Fruit fly (Drosophila melanogaster) whole organism, embryonic: ENCODE results near the gene CG31268.
A peak's percentile ranks its signal among the peaks of the same experiment; 100 is the strongest.

Experiments
- Ada2b ChIP-seq: fragments of 200-800 bp; sonication (Bioruptor generic); IDR thresholded peaks from 2 replicates; pipeline ENCODE4 v1.3.6; 2022; ENCODE audit warnings: missing biosample characterization, missing genetic modification characterization
- CG10366 ChIP-seq: fragments of 200-800 bp; sonication (Bioruptor generic); IDR thresholded peaks from 2 replicates; pipeline ENCODE4 v1.3.6; 2022; ENCODE audit warnings: missing biosample characterization, missing genetic modification characterization
- CG10431 ChIP-seq: fragments of 200-800 bp; sonication (Bioruptor generic); optimal IDR thresholded peaks from 3 replicates; lab custom pipeline; 2018; ENCODE audit warnings: missing biosample characterization, mild to moderate bottlenecking, missing genetic modification characterization
- CG10979 ChIP-seq: fragments of 200-800 bp; sonication (Bioruptor generic); optimal IDR thresholded peaks from 2 replicates; lab custom pipeline; 2018; ENCODE audit warnings: missing biosample characterization, mild to moderate bottlenecking, missing genetic modification characterization, moderate library complexity
- CG11504 ChIP-seq: fragments of 200-800 bp; sonication (Bioruptor generic); optimal IDR thresholded peaks from 3 replicates; lab custom pipeline; 2019; ENCODE audit warnings: missing biosample characterization, mild to moderate bottlenecking, missing genetic modification characterization, moderate library complexity
- CG12659 ChIP-seq: fragments of 200-800 bp; sonication (Bioruptor generic); optimal IDR thresholded peaks from 3 replicates; lab custom pipeline; 2017; ENCODE audit warnings: mild to moderate bottlenecking, missing biosample characterization, missing genetic modification reagents, missing genetic modification characterization
- CG13894 ChIP-seq: fragments of 200-800 bp; sonication (Bioruptor generic); optimal IDR thresholded peaks from 3 replicates; lab custom pipeline; 2018; ENCODE audit warnings: missing biosample characterization, mild to moderate bottlenecking, missing genetic modification characterization, moderate library complexity
- CG14667 ChIP-seq: fragments of 200-800 bp; sonication (Bioruptor generic); IDR thresholded peaks from 2 replicates; pipeline ENCODE4 v1.3.6; 2022; ENCODE audit warnings: missing biosample characterization, missing genetic modification characterization
- CG14710 ChIP-seq: fragments of 200-800 bp; sonication (Bioruptor generic); optimal IDR thresholded peaks from 3 replicates; lab custom pipeline; 2019; ENCODE audit warnings: missing biosample characterization, mild to moderate bottlenecking, missing genetic modification characterization, moderate library complexity
- CG14860 ChIP-seq: fragments of 200-800 bp; sonication (Bioruptor generic); IDR thresholded peaks from 3 replicates; pipeline ENCODE4 v1.3.6; 2022; ENCODE audit warnings: missing biosample characterization, missing genetic modification characterization; ENCODE audit not compliant: partially characterized antibody
- CG1603 ChIP-seq: fragments of 200-800 bp; sonication (Bioruptor generic); optimal IDR thresholded peaks from 2 replicates; lab custom pipeline; 2019; ENCODE audit warnings: missing biosample characterization, mild to moderate bottlenecking, missing genetic modification characterization, moderate library complexity
- CG17612 ChIP-seq: fragments of 200-800 bp; sonication (Bioruptor generic); IDR thresholded peaks from 2 replicates; pipeline ENCODE4 v1.3.6; 2022; ENCODE audit warnings: missing biosample characterization, missing genetic modification characterization
- CG18011 ChIP-seq: fragments of 200-800 bp; sonication (Bioruptor generic); optimal IDR thresholded peaks from 2 replicates; lab custom pipeline; 2017; ENCODE audit warnings: missing biosample characterization, missing genetic modification characterization, mild to moderate bottlenecking, moderate library complexity, missing genotype
- CG2120 ChIP-seq: fragments of 200-800 bp; sonication (Bioruptor generic); optimal IDR thresholded peaks from 3 replicates; lab custom pipeline; 2016; ENCODE audit warnings: missing biosample characterization, missing genetic modification characterization
- CG2875 ChIP-seq: fragments of 200-800 bp; sonication (Bioruptor generic); optimal IDR thresholded peaks from 2 replicates; lab custom pipeline; 2017; ENCODE audit warnings: missing biosample characterization, mild to moderate bottlenecking, missing genetic modification characterization, missing genetic modification reagents
- CG32772 ChIP-seq: fragments of 200-800 bp; sonication (Bioruptor generic); IDR thresholded peaks from 2 replicates; pipeline ENCODE4 v1.3.6; 2022; ENCODE audit warnings: missing biosample characterization, missing genetic modification characterization
- CG4617 ChIP-seq: fragments of 200-800 bp; sonication (Bioruptor generic); optimal IDR thresholded peaks from 3 replicates; lab custom pipeline; 2016; ENCODE audit warnings: missing biosample characterization, missing genetic modification characterization, borderline replicate concordance
- CG5245 ChIP-seq: fragments of 200-800 bp; sonication (Bioruptor generic); optimal IDR thresholded peaks from 3 replicates; lab custom pipeline; 2016; ENCODE audit warnings: missing biosample characterization, missing genetic modification characterization
- CG6813 ChIP-seq: fragments of 200-800 bp; sonication (Bioruptor generic); optimal IDR thresholded peaks from 2 replicates; lab custom pipeline; 2017; ENCODE audit warnings: missing biosample characterization, missing genetic modification characterization, mild to moderate bottlenecking, moderate library complexity, missing genetic modification reagents
- CG7357 ChIP-seq: fragments of 200-800 bp; sonication (Bioruptor generic); IDR thresholded peaks from 3 replicates; pipeline ENCODE4 v1.3.6; 2022; ENCODE audit warnings: missing biosample characterization, missing genetic modification characterization
- CG7786 ChIP-seq: fragments of 200-800 bp; sonication (Bioruptor generic); optimal IDR thresholded peaks from 2 replicates; lab custom pipeline; 2016; ENCODE audit warnings: missing biosample characterization, missing genetic modification characterization
- CG9817 ChIP-seq: fragments of 200-800 bp; sonication (Bioruptor generic); optimal IDR thresholded peaks from 2 replicates; lab custom pipeline; 2018; ENCODE audit warnings: missing biosample characterization, mild to moderate bottlenecking, missing genetic modification characterization, moderate library complexity
- Dek ChIP-seq: fragments of 200-800 bp; sonication (Bioruptor generic); optimal IDR thresholded peaks from 3 replicates; lab custom pipeline; 2019; ENCODE audit warnings: missing biosample characterization, mild to moderate bottlenecking, missing genetic modification characterization, moderate library complexity
- Dip3 ChIP-seq: fragments of 200-800 bp; sonication (Bioruptor generic); optimal IDR thresholded peaks from 3 replicates; lab custom pipeline; 2016; ENCODE audit warnings: missing biosample characterization, missing genetic modification characterization
- HmgD ChIP-seq: fragments of 200-800 bp; sonication (Bioruptor generic); optimal IDR thresholded peaks from 3 replicates; lab custom pipeline; 2016; ENCODE audit warnings: missing biosample characterization, missing genetic modification characterization
- NK7.1 ChIP-seq: fragments of 200-800 bp; sonication (Bioruptor generic); optimal IDR thresholded peaks from 3 replicates; lab custom pipeline; 2016; ENCODE audit warnings: missing biosample characterization, missing genetic modification characterization
- Nf-YC ChIP-seq: fragments of 200-800 bp; optimal IDR thresholded peaks from 3 replicates; lab custom pipeline; 2019; ENCODE audit warnings: missing biosample characterization, mild to moderate bottlenecking, missing genetic modification characterization, moderate library complexity
- NfI ChIP-seq: fragments of 200-800 bp; sonication (Bioruptor generic); optimal IDR thresholded peaks from 3 replicates; lab custom pipeline; 2018; ENCODE audit warnings: missing biosample characterization, mild to moderate bottlenecking, missing genetic modification characterization, moderate library complexity
- Scr ChIP-seq: fragments of 200-800 bp; sonication (Bioruptor generic); IDR thresholded peaks from 2 replicates; pipeline ENCODE4 v1.3.6; 2022; ENCODE audit warnings: missing biosample characterization, missing genetic modification characterization; ENCODE audit not compliant: partially characterized antibody
- Spps ChIP-seq: fragments of 200-800 bp; sonication (Bioruptor generic); optimal IDR thresholded peaks from 2 replicates; lab custom pipeline; 2018; ENCODE audit warnings: missing biosample characterization, mild to moderate bottlenecking, missing genetic modification characterization
- ab ChIP-seq: fragments of 200-800 bp; sonication (Bioruptor generic); optimal IDR thresholded peaks from 2 replicates; lab custom pipeline; 2016; ENCODE audit warnings: missing biosample characterization, missing genetic modification characterization
- br ChIP-seq: fragments of >200 bp; optimal IDR thresholded peaks from 2 replicates; lab custom pipeline; 2017
- disco-r ChIP-seq: fragments of 200-800 bp; sonication (Bioruptor generic); optimal IDR thresholded peaks from 2 replicates; lab custom pipeline; 2016; ENCODE audit warnings: missing biosample characterization, missing genetic modification characterization
- ewg ChIP-seq: fragments of 200-800 bp; sonication (Bioruptor generic); optimal IDR thresholded peaks from 3 replicates; lab custom pipeline; 2017; ENCODE audit warnings: mild to moderate bottlenecking, missing biosample characterization, missing genetic modification reagents, missing genetic modification characterization
- fu2 ChIP-seq: fragments of 200-800 bp; sonication (Bioruptor generic); optimal IDR thresholded peaks from 2 replicates; lab custom pipeline; 2016; ENCODE audit warnings: missing biosample characterization, missing genetic modification characterization
- gsb-n ChIP-seq: fragments of 200-800 bp; sonication (Bioruptor generic); optimal IDR thresholded peaks from 3 replicates; lab custom pipeline; 2018; ENCODE audit warnings: missing biosample characterization, mild to moderate bottlenecking, missing genetic modification characterization
- hb ChIP-seq: fragments of 200-800 bp; sonication (Bioruptor generic); IDR thresholded peaks from 3 replicates; pipeline ENCODE4 v1.3.6; 2022; ENCODE audit warnings: missing biosample characterization, missing genetic modification characterization; ENCODE audit not compliant: partially characterized antibody
- jumu ChIP-seq: fragments of 200-800 bp; sonication (Bioruptor generic); optimal IDR thresholded peaks from 3 replicates; lab custom pipeline; 2016; ENCODE audit warnings: missing biosample characterization, missing genetic modification characterization
- kay ChIP-seq: fragments of 200-800 bp; sonication (Bioruptor generic); optimal IDR thresholded peaks from 2 replicates; lab custom pipeline; 2016; ENCODE audit warnings: missing biosample characterization, missing genetic modification characterization
- lilli ChIP-seq: fragments of 200-800 bp; sonication (Bioruptor generic); optimal IDR thresholded peaks from 3 replicates; lab custom pipeline; 2016; ENCODE audit warnings: missing biosample characterization, missing genetic modification characterization
- maf-S ChIP-seq: fragments of 200-800 bp; sonication (Bioruptor generic); optimal IDR thresholded peaks from 2 replicates; lab custom pipeline; 2016; ENCODE audit warnings: missing biosample characterization, missing genetic modification characterization
- oc ChIP-seq: fragments of 200-800 bp; sonication (Bioruptor generic); optimal IDR thresholded peaks from 2 replicates; lab custom pipeline; 2018; ENCODE audit warnings: missing biosample characterization, mild to moderate bottlenecking, missing genetic modification characterization, moderate library complexity
- onecut ChIP-seq: fragments of 200-800 bp; sonication (Bioruptor generic); IDR thresholded peaks from 2 replicates; pipeline ENCODE4 v1.3.6; 2022; ENCODE audit warnings: missing biosample characterization, missing genetic modification characterization
- pho ChIP-seq: fragments of 200-800 bp; sonication (Bioruptor generic); optimal IDR thresholded peaks from 2 replicates; lab custom pipeline; 2016; ENCODE audit warnings: missing biosample characterization, missing genetic modification characterization
- shn ChIP-seq: fragments of 200-800 bp; sonication (Bioruptor generic); optimal IDR thresholded peaks from 3 replicates; lab custom pipeline; 2016; ENCODE audit warnings: missing biosample characterization, missing genetic modification characterization
- sqz ChIP-seq: fragments of 200-800 bp; sonication (Bioruptor generic); optimal IDR thresholded peaks from 3 replicates; lab custom pipeline; 2018; ENCODE audit warnings: missing biosample characterization, mild to moderate bottlenecking, missing genetic modification characterization
- sr ChIP-seq: fragments of 200-800 bp; sonication (Bioruptor generic); IDR thresholded peaks from 3 replicates; pipeline ENCODE4 v1.3.6; 2022; ENCODE audit warnings: missing biosample characterization, missing genetic modification characterization
- trem ChIP-seq: fragments of 200-800 bp; optimal IDR thresholded peaks from 3 replicates; lab custom pipeline; 2019; ENCODE audit warnings: missing biosample characterization, mild to moderate bottlenecking, missing genetic modification characterization, moderate library complexity
- unc-4 ChIP-seq: fragments of 200-800 bp; sonication (Bioruptor generic); IDR thresholded peaks from 2 replicates; pipeline ENCODE4 v1.3.6; 2022; ENCODE audit warnings: missing biosample characterization, missing genetic modification characterization; ENCODE audit not compliant: partially characterized antibody

Gene CG31268

DNA sequence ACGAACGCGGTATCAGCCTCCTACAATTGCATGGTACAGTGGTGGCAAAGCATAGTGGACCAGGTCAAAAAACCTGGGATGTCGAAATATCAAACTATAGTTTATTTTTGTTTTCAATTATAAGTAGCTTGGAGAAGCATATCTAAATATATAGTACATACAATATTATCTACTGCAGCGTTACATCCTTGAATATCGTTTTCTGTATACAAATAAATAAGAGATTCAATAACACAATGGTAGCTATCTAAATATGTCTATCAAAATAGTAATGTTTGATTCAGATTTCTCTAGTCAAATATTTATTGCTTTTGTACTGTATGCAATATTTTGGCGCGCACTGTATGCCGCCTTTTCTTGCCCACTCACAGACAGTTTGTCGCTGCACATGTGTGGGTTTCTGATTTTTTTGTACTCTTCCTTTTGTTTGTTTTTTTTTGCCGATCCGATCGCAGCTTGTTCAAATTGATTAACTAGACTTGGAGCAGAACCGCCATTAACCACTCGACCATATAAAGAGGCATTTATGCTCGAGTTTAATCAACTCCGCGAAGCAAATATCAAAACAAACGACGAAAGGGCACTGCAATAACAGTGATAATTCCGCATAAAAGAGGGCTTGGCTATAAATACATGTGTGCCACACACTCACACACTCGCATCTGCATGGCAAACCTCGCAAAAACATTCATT is 49.2 kb downstream of the CG31268 start (continued):
- TF ChIP-seq CG7786 (GFP tag; lab: Kevin White, UChicago): peak; percentile 88
- peak; percentile 74 for TF ChIP-seq CG4617 (GFP tag; lab: Kevin White, UChicago)
- peak; percentile 78 for TF ChIP-seq fu2
- peak; percentile 94 for TF ChIP-seq CG6813 (GFP tag; lab: Kevin White, UChicago)
- TF ChIP-seq oc (tag; lab: Kevin White, UChicago): peak; percentile 94
- peak; percentile 73 for TF ChIP-seq ab (GFP tag; lab: Kevin White, UChicago)
- peak; percentile 81 for TF ChIP-seq CG17612
- no peak for TF ChIP-seq Scr (GFP tag; lab: Robert Waterston, UW)
- TF ChIP-seq NK7.1 (GFP tag; lab: Kevin White, UChicago): peak; percentile 84
- peak; percentile 89 for TF ChIP-seq disco-r (GFP tag; lab: Kevin White, UChicago)
- peak; percentile 88 for TF ChIP-seq Dip3
- peak; percentile 94 for TF ChIP-seq Spps (tag; lab: Kevin White, UChicago)
- TF ChIP-seq gsb-n: peak; percentile 95
- TF ChIP-seq HmgD (GFP tag; lab: Kevin White, UChicago): peak; percentile 9
- peak; percentile 90 for TF ChIP-seq CG10431 (GFP tag; lab: Kevin White, UChicago)
- TF ChIP-seq hb: no peak
- peak; percentile 83 for TF ChIP-seq CG18011 (GFP tag; lab: Kevin White, UChicago)
- peak; percentile 91 for TF ChIP-seq CG5245 (GFP tag; lab: Kevin White, UChicago)
- peak; percentile 42; the same call in 1 of the 3 replicates for TF ChIP-seq sr (GFP tag; lab: Robert Waterston, UW)
- peak; percentile 97 for TF ChIP-seq CG12659
- TF ChIP-seq sqz: peak; percentile 88
- peak; percentile 87 for TF ChIP-seq Nf-YC (tag; lab: Kevin White, UChicago)
- peak; percentile 86 for TF ChIP-seq jumu (GFP tag; lab: Kevin White, UChicago)
- TF ChIP-seq Ada2b: peak; percentile 86
- peak; percentile 97 for TF ChIP-seq CG10979
- TF ChIP-seq Dek (tag; lab: Kevin White, UChicago): peak; percentile 92
- peak; percentile 87 for TF ChIP-seq maf-S
- TF ChIP-seq CG7357 (GFP tag; lab: Robert Waterston, UW): peak; percentile 85
- peak; percentile 87 for TF ChIP-seq CG1603 (tag; lab: Kevin White, UChicago)
- peak; percentile 94 for TF ChIP-seq lilli (GFP tag; lab: Kevin White, UChicago)
- peak; percentile 88 for TF ChIP-seq CG9817 (tag; lab: Kevin White, UChicago)
- TF ChIP-seq ewg (GFP tag; lab: Kevin White, UChicago): peak; percentile 90
- peak; percentile 97 for TF ChIP-seq CG2875 (GFP tag; lab: Kevin White, UChicago)
- TF ChIP-seq pho (GFP tag; lab: Kevin White, UChicago): peak; percentile 89
- TF ChIP-seq CG13894 (tag; lab: Kevin White, UChicago): peak; percentile 74
- TF ChIP-seq CG14667 (GFP tag; lab: Robert Waterston, UW): peak; percentile 84
- peak; percentile 83 for TF ChIP-seq shn (GFP tag; lab: Kevin White, UChicago)
- no peak for TF ChIP-seq unc-4 (GFP tag; lab: Robert Waterston, UW)
- peak; percentile 93 for TF ChIP-seq trem (tag; lab: Kevin White, UChicago)
- TF ChIP-seq onecut (GFP tag; lab: Robert Waterston, UW): peak; percentile 91
- TF ChIP-seq NfI: peak; percentile 92
- peak; percentile 91 for TF ChIP-seq kay
- TF ChIP-seq CG10366: peak; percentile 91
- TF ChIP-seq br (lab: Kevin White, UChicago): no peak
- TF ChIP-seq CG14710 (tag; lab: Kevin White, UChicago): peak; percentile 96
- peak; percentile 94 for TF ChIP-seq CG2120 (GFP tag; lab: Kevin White, UChicago)
- TF ChIP-seq CG14860: no peak
- peak; percentile 95 for TF ChIP-seq CG11504 (tag; lab: Kevin White, UChicago)
- TF ChIP-seq CG32772 (GFP tag; lab: Robert Waterston, UW): peak; percentile 91
